Worm (Caenorhabditis elegans) whole organism, L1 larva: ENCODE measurements around the gene C08E8.11.
A peak's percentile ranks its signal among the peaks of the same experiment; 100 is the strongest.

Source experiments
- aha-1 ChIP-seq: fragments of 150-350 bp; optimal IDR thresholded peaks from 2 replicates; lab custom pipeline; 2014; ENCODE audit warnings: missing biosample characterization, missing genetic modification characterization
- aly-2 ChIP-seq: fragments of 150-350 bp; optimal IDR thresholded peaks from 2 replicates; lab custom pipeline; 2014; ENCODE audit warnings: missing biosample characterization, missing genetic modification characterization
- ama-1 ChIP-seq: fragments of 150-350 bp; optimal IDR thresholded peaks from 2 replicates; lab custom pipeline; 2014
- blmp-1 ChIP-seq: fragments of 150-350 bp; optimal IDR thresholded peaks from 2 replicates; lab custom pipeline; 2014; ENCODE audit warnings: missing biosample characterization, missing genetic modification characterization
- ceh-63 ChIP-seq: fragments of 200-800 bp; sonication (Bioruptor generic); optimal IDR thresholded peaks from 2 replicates; lab custom pipeline; 2018; ENCODE audit warnings: mild to moderate bottlenecking, missing genetic modification characterization, missing compliant biosample characterization
- ceh-82 ChIP-seq, 3 experiments: fragments of 150-350 bp in 1 of 3; sonication (generic microtip) in 2 of 3; optimal IDR thresholded peaks; 2 replicates each; lab custom pipeline; 2014 to 2017; ENCODE audit warnings: missing biosample characterization in 3 of 3, missing genetic modification characterization in 3 of 3
- ceh-88 ChIP-seq: fragments of 200-800 bp; sonication (Bioruptor generic); IDR thresholded peaks from 2 replicates; pipeline ENCODE4 v1.3.6; 2022; ENCODE audit warnings: missing genetic modification characterization, missing compliant biosample characterization
- ceh-90 ChIP-seq: sonication (generic microtip); optimal IDR thresholded peaks from 2 replicates; lab custom pipeline; 2016; ENCODE audit warnings: missing genetic modification characterization, missing compliant biosample characterization
- dpl-1 ChIP-seq, 3 experiments: fragments of 150-350 bp in 2 of 3; sonication (generic microtip) in 1 of 3; optimal IDR thresholded peaks; 2 replicates each; lab custom pipeline; 2014 to 2017; ENCODE audit warnings: missing biosample characterization in 3 of 3, missing genetic modification characterization in 3 of 3, missing genetic modification reagents in 3 of 3
- dsc-1 ChIP-seq: sonication (generic microtip); optimal IDR thresholded peaks from 2 replicates; lab custom pipeline; 2016; ENCODE audit warnings: mild to moderate bottlenecking, missing genetic modification characterization, missing compliant biosample characterization
- efl-1 ChIP-seq, 4 experiments: fragments of 150-350 bp; optimal IDR thresholded peaks in 3 of 4; peaks in 1 of 4; 1 replicate in 1 of 4; 2 replicates in 3 of 4; lab custom pipeline; 2014; ENCODE audit warnings: missing biosample characterization in 2 of 4, missing genetic modification characterization in 2 of 4, missing genetic modification reagents in 2 of 4
- efl-3 ChIP-seq: fragments of 200-800 bp; sonication (Bioruptor generic); optimal IDR thresholded peaks from 2 replicates; lab custom pipeline; 2018; ENCODE audit warnings: mild to moderate bottlenecking, missing genetic modification characterization, missing compliant biosample characterization
- elt-3 ChIP-seq, 6 experiments: fragments of 150-350 bp in 1 of 6; sonication (generic microtip); optimal IDR thresholded peaks; 2 replicates each; lab custom pipeline; 2017 to 2018; ENCODE audit warnings: missing biosample characterization in 6 of 6, missing genetic modification characterization in 6 of 6, inconsistent platforms in 1 of 6
- fkh-8 ChIP-seq: sonication (generic microtip); optimal IDR thresholded peaks from 2 replicates; lab custom pipeline; 2016; ENCODE audit warnings: mild to moderate bottlenecking, missing genetic modification characterization, missing compliant biosample characterization
- fos-1 ChIP-seq: fragments of 150-350 bp; optimal IDR thresholded peaks from 2 replicates; lab custom pipeline; 2014; ENCODE audit warnings: missing biosample characterization, missing genetic modification characterization
- grh-1 ChIP-seq: fragments of 200-800 bp; sonication (Bioruptor generic); IDR thresholded peaks from 2 replicates; pipeline ENCODE4 v1.3.6; 2022; ENCODE audit warnings: missing genetic modification reagents, missing genetic modification characterization, missing compliant biosample characterization
- hlh-17 ChIP-seq: fragments of 200-800 bp; sonication (Bioruptor generic); optimal IDR thresholded peaks from 2 replicates; lab custom pipeline; 2018; ENCODE audit warnings: missing genetic modification characterization, mild to moderate bottlenecking, missing compliant biosample characterization, moderate library complexity, borderline replicate concordance
- hpl-2 ChIP-seq: fragments of 150-350 bp; optimal IDR thresholded peaks from 2 replicates; lab custom pipeline; 2014; ENCODE audit warnings: missing biosample characterization, missing genetic modification reagents, missing genetic modification characterization
- irx-1 ChIP-seq: sonication (generic microtip); optimal IDR thresholded peaks from 2 replicates; lab custom pipeline; 2016; ENCODE audit warnings: missing genetic modification characterization, missing compliant biosample characterization
- isw-1 ChIP-seq: fragments of 200-800 bp; sonication (Bioruptor generic); IDR thresholded peaks from 2 replicates; pipeline ENCODE4 v1.3.6; 2022; ENCODE audit warnings: missing genetic modification characterization, missing compliant biosample characterization
- jun-1 ChIP-seq: fragments of 150-350 bp; optimal IDR thresholded peaks from 2 replicates; lab custom pipeline; 2014; ENCODE audit warnings: missing biosample characterization, missing genetic modification reagents, missing genetic modification characterization
- lin-13 ChIP-seq: fragments of 150-350 bp; optimal IDR thresholded peaks from 2 replicates; lab custom pipeline; 2014; ENCODE audit warnings: missing biosample characterization, missing genetic modification reagents, missing genetic modification characterization
- lin-15B ChIP-seq: fragments of 150-350 bp; sonication (generic microtip); optimal IDR thresholded peaks from 3 replicates; lab custom pipeline; 2014; ENCODE audit warnings: missing biosample characterization, missing genetic modification characterization
- lin-35 ChIP-seq, 2 experiments: fragments of 150-350 bp; optimal IDR thresholded peaks; 2 replicates each; lab custom pipeline; 2014; ENCODE audit warnings: missing biosample characterization in 2 of 2, missing genetic modification characterization in 2 of 2, missing genetic modification reagents in 2 of 2
- lir-3 ChIP-seq: sonication (generic microtip); optimal IDR thresholded peaks from 2 replicates; lab custom pipeline; 2016; ENCODE audit warnings: mild to moderate bottlenecking, missing genetic modification characterization, moderate library complexity, missing compliant biosample characterization; ENCODE audit not compliant: poor library complexity
- mab-9 ChIP-seq: fragments of 200-800 bp; sonication (Bioruptor generic); IDR thresholded peaks from 2 replicates; pipeline ENCODE4 v1.3.6; 2022; ENCODE audit warnings: missing genetic modification reagents, missing genetic modification characterization, missing compliant biosample characterization
- mef-2 ChIP-seq: fragments of 150-350 bp; optimal IDR thresholded peaks from 2 replicates; lab custom pipeline; 2014; ENCODE audit warnings: missing biosample characterization, missing genetic modification characterization
- nhr-11 ChIP-seq: fragments of 150-350 bp; optimal IDR thresholded peaks from 2 replicates; lab custom pipeline; 2014; ENCODE audit warnings: missing biosample characterization, missing genetic modification characterization
- nhr-19 ChIP-seq: fragments of 200-800 bp; sonication (Bioruptor generic); conservative IDR thresholded peaks from 2 replicates; pipeline ENCODE4 v1.3.6; 2022; ENCODE audit warnings: missing genetic modification characterization, missing compliant biosample characterization
- nhr-237 ChIP-seq: fragments of 150-350 bp; optimal IDR thresholded peaks from 2 replicates; lab custom pipeline; 2014; ENCODE audit warnings: missing biosample characterization, missing genetic modification characterization
- nhr-47 ChIP-seq: sonication (generic microtip); optimal IDR thresholded peaks from 2 replicates; lab custom pipeline; 2016; ENCODE audit warnings: mild to moderate bottlenecking, missing genetic modification characterization, moderate library complexity, missing compliant biosample characterization
- nhr-71 ChIP-seq: sonication (generic microtip); optimal IDR thresholded peaks from 2 replicates; lab custom pipeline; 2016; ENCODE audit warnings: mild to moderate bottlenecking, missing genetic modification characterization, moderate library complexity, missing compliant biosample characterization
- nhr-77 ChIP-seq: fragments of 150-350 bp; optimal IDR thresholded peaks from 2 replicates; lab custom pipeline; 2014; ENCODE audit warnings: missing biosample characterization, missing genetic modification characterization
- nhr-90 ChIP-seq: sonication (generic microtip); optimal IDR thresholded peaks from 2 replicates; lab custom pipeline; 2016; ENCODE audit warnings: mild to moderate bottlenecking, missing genetic modification characterization, missing compliant biosample characterization; ENCODE audit not compliant: poor library complexity
- rnt-1 ChIP-seq: sonication (generic microtip); optimal IDR thresholded peaks from 2 replicates; lab custom pipeline; 2016; ENCODE audit warnings: mild to moderate bottlenecking, missing genetic modification characterization, moderate library complexity, missing compliant biosample characterization
- snpc-4 ChIP-seq: fragments of 150-350 bp; optimal IDR thresholded peaks from 2 replicates; lab custom pipeline; 2014; ENCODE audit warnings: missing biosample characterization, missing genetic modification characterization
- sox-4 ChIP-seq: sonication (generic microtip); optimal IDR thresholded peaks from 2 replicates; lab custom pipeline; 2016; ENCODE audit warnings: missing genetic modification characterization, missing compliant biosample characterization
- sptf-1 ChIP-seq: fragments of 150-350 bp; optimal IDR thresholded peaks from 2 replicates; lab custom pipeline; 2014; ENCODE audit warnings: missing biosample characterization, missing genetic modification characterization
- sup-37 ChIP-seq: fragments of 200-800 bp; sonication (Bioruptor generic); optimal IDR thresholded peaks from 2 replicates; lab custom pipeline; 2018; ENCODE audit warnings: mild to moderate bottlenecking, missing genetic modification characterization, missing compliant biosample characterization
- tbx-2 ChIP-seq: sonication (generic microtip); optimal IDR thresholded peaks from 2 replicates; lab custom pipeline; 2016; ENCODE audit warnings: missing genetic modification characterization, missing compliant biosample characterization
- tlp-1 ChIP-seq: fragments of 150-350 bp; optimal IDR thresholded peaks from 2 replicates; lab custom pipeline; 2014; ENCODE audit warnings: missing biosample characterization, missing genetic modification characterization
- unc-30 ChIP-seq: sonication (generic microtip); optimal IDR thresholded peaks from 2 replicates; lab custom pipeline; 2017; ENCODE audit warnings: missing biosample characterization, missing genetic modification characterization
- unc-62 ChIP-seq: fragments of 150-350 bp; optimal IDR thresholded peaks from 2 replicates; lab custom pipeline; 2014; ENCODE audit warnings: missing biosample characterization, missing genetic modification reagents, missing genetic modification characterization
- unc-86 ChIP-seq: sonication (generic microtip); optimal IDR thresholded peaks from 2 replicates; lab custom pipeline; 2016; ENCODE audit warnings: missing genetic modification characterization, missing compliant biosample characterization
- zag-1 ChIP-seq: fragments of 150-350 bp; optimal IDR thresholded peaks from 2 replicates; lab custom pipeline; 2014; ENCODE audit warnings: missing biosample characterization, missing genetic modification characterization
- zip-4 ChIP-seq: fragments of 200-800 bp; sonication (Bioruptor generic); optimal IDR thresholded peaks from 2 replicates; lab custom pipeline; 2018; ENCODE audit warnings: mild to moderate bottlenecking, missing genetic modification characterization, moderate library complexity, missing compliant biosample characterization
- ztf-11 ChIP-seq, 2 experiments: sonication (generic microtip); optimal IDR thresholded peaks; 2 replicates each; lab custom pipeline; 2016 to 2017; ENCODE audit warnings: missing genetic modification characterization in 2 of 2, missing biosample characterization in 1 of 2, missing compliant biosample characterization in 1 of 2
- ztf-4 ChIP-seq: fragments of 150-350 bp; optimal IDR thresholded peaks from 2 replicates; lab custom pipeline; 2014; ENCODE audit warnings: missing biosample characterization, missing genetic modification characterization

C08E8.11 gene

ce11 chrV:18346080-18346479 is 4.7 kb upstream of the C08E8.11 start (continued):
- TF ChIP-seq tbx-2 (peak; percentile 18), snpc-4 (no peak), hpl-2 (GFP tag; lab: Kevin White, UChicago) (no peak), fkh-8 (tag; lab: Kevin White, UChicago) (no peak), blmp-1 (peak; percentile 93), hlh-17 (GFP tag; lab: Kevin White, UChicago) (no peak), lin-13 (no peak), isw-1 (GFP tag; lab: Robert Waterston, UW) (no peak), sup-37 (GFP tag; lab: Kevin White, UChicago) (no peak), zip-4 (GFP tag; lab: Kevin White, UChicago) (no peak), sptf-1 (tag; lab: Kevin White, UChicago) (no peak), unc-30 (no peak), rnt-1 (tag; lab: Kevin White, UChicago) (no peak), mab-9 (GFP tag; lab: Robert Waterston, UW) (no peak), nhr-71 (tag; lab: Kevin White, UChicago) (peak; percentile 47), nhr-11 (tag; lab: Kevin White, UChicago) (no peak), nhr-19 (peak; percentile 35), unc-86 (tag; lab: Kevin White, UChicago) (no peak), tlp-1 (tag; lab: Kevin White, UChicago) (peak; percentile 63), dsc-1 (tag; lab: Kevin White, UChicago) (no peak), lin-15B (no peak), nhr-47 (tag; lab: Kevin White, UChicago) (no peak), fos-1 (tag; lab: Kevin White, UChicago) (no peak), mef-2 (no peak), jun-1 (tag; lab: Kevin White, UChicago) (peak; percentile 89), elt-3 (tag; optimal IDR thresholded peaks at IDR 0.05; lab: Kevin White, UChicago) (peak in 5 of 6 experiments; percentile 87 to 97 (median 88)), ztf-11 (tag; optimal IDR thresholded peaks at IDR 0.05; lab: Kevin White, UChicago) (no peak), ceh-88 (GFP tag; lab: Robert Waterston, UW) (no peak), ceh-82 (tag; optimal IDR thresholded peaks at IDR 0.05; lab: Kevin White, UChicago) (no peak), unc-62 (no peak), efl-3 (no peak), grh-1 (GFP tag; lab: Robert Waterston, UW) (no peak), irx-1 (tag; lab: Kevin White, UChicago) (no peak), lir-3 (tag; lab: Kevin White, UChicago) (no peak), lin-35 (GFP tag; optimal IDR thresholded peaks at IDR 0.05; lab: Kevin White, UChicago) (peak in 1 of 2 experiments; percentile 71), nhr-237 (tag; lab: Kevin White, UChicago) (no peak), ama-1 (lab: Kevin White, UChicago) (no peak), aha-1 (tag; lab: Kevin White, UChicago) (no peak), nhr-90 (tag; lab: Kevin White, UChicago) (peak; percentile 65), ztf-4 (tag; lab: Kevin White, UChicago) (no peak), efl-1 (optimal IDR thresholded peaks at IDR 0.05; lab: Kevin White, UChicago) (no peak), efl-1 (GFP tag; optimal IDR thresholded peaks at IDR 0.05 in 1 of 2; lab: Kevin White, UChicago) (no peak), ceh-63 (GFP tag; lab: Kevin White, UChicago) (no peak), nhr-77 (no peak), zag-1 (no peak), sox-4 (tag; lab: Kevin White, UChicago) (no peak), ceh-90 (tag; lab: Kevin White, UChicago) (no peak), dpl-1 (GFP tag; optimal IDR thresholded peaks at IDR 0.05; lab: Kevin White, UChicago) (no peak), aly-2 (tag; lab: Kevin White, UChicago) (no peak)
- TF ChIP-seq, all 84 proteins: peak for 16
